Fruit fly (Drosophila melanogaster) whole organism, prepupa: ENCODE measurements around the gene Blos3.

Experiments used
- Blimp-1 ChIP-seq: fragments of 200-800 bp; sonication (Bioruptor generic); optimal IDR thresholded peaks from 3 replicates; lab custom pipeline; 2017; ENCODE audit warnings: missing biosample characterization, missing genetic modification characterization, mild to moderate bottlenecking, moderate library complexity, missing genetic modification reagents
- CG11294 ChIP-seq: fragments of 200-800 bp; sonication (Bioruptor generic); IDR thresholded peaks from 2 replicates; pipeline ENCODE4 v1.3.6; 2022; ENCODE audit warnings: missing biosample characterization, missing genetic modification characterization
- CG11762 ChIP-seq: fragments of 200-800 bp; sonication (Bioruptor generic); optimal IDR thresholded peaks from 3 replicates; lab custom pipeline; 2016; ENCODE audit warnings: missing biosample characterization, missing genetic modification characterization; ENCODE audit not compliant: insufficient read depth
- CG11902 ChIP-seq: fragments of 200-800 bp; sonication (Bioruptor generic); optimal IDR thresholded peaks from 3 replicates; lab custom pipeline; 2016; ENCODE audit warnings: missing biosample characterization, missing genetic modification characterization
- CG15336 ChIP-seq: fragments of 200-800 bp; sonication (Bioruptor generic); IDR thresholded peaks from 2 replicates; pipeline ENCODE4 v1.3.6; 2022; ENCODE audit warnings: missing biosample characterization, missing genetic modification characterization
- CG1621 ChIP-seq: fragments of 200-800 bp; sonication (Bioruptor generic); optimal IDR thresholded peaks from 3 replicates; lab custom pipeline; 2018; ENCODE audit warnings: missing biosample characterization, mild to moderate bottlenecking, missing genetic modification characterization
- CG3032 ChIP-seq: fragments of 200-800 bp; optimal IDR thresholded peaks from 2 replicates; lab custom pipeline; 2019; ENCODE audit warnings: missing biosample characterization, mild to moderate bottlenecking, missing genetic modification characterization, moderate library complexity
- CG31627 ChIP-seq: fragments of 200-800 bp; sonication (Bioruptor generic); optimal IDR thresholded peaks from 3 replicates; lab custom pipeline; 2016; ENCODE audit warnings: missing biosample characterization, missing genetic modification characterization
- CG32006 ChIP-seq: fragments of 200-800 bp; sonication (Bioruptor generic); optimal IDR thresholded peaks from 3 replicates; lab custom pipeline; 2017; ENCODE audit warnings: missing biosample characterization, mild to moderate bottlenecking, missing genetic modification characterization
- CG3919 ChIP-seq: fragments of 200-800 bp; sonication (Bioruptor generic); optimal IDR thresholded peaks from 3 replicates; lab custom pipeline; 2016; ENCODE audit warnings: missing biosample characterization, missing genetic modification characterization
- CG4318 ChIP-seq: fragments of 200-800 bp; sonication (Bioruptor generic); optimal IDR thresholded peaks from 3 replicates; lab custom pipeline; 2017; ENCODE audit warnings: missing biosample characterization, mild to moderate bottlenecking, missing genetic modification characterization
- CG6276 ChIP-seq: fragments of 200-800 bp; sonication (Bioruptor generic); optimal IDR thresholded peaks from 2 replicates; lab custom pipeline; 2017; ENCODE audit warnings: missing biosample characterization, mild to moderate bottlenecking, missing genetic modification characterization
- CG7368 ChIP-seq: fragments of 200-800 bp; sonication (Bioruptor generic); optimal IDR thresholded peaks from 3 replicates; lab custom pipeline; 2016; ENCODE audit warnings: missing biosample characterization, missing genetic modification characterization
- CG8119 ChIP-seq: fragments of 200-800 bp; sonication (Bioruptor generic); IDR thresholded peaks from 3 replicates; pipeline ENCODE4 v1.3.6; 2022; ENCODE audit warnings: missing biosample characterization, missing genetic modification characterization
- CG8319 ChIP-seq: fragments of 200-800 bp; sonication (Bioruptor generic); optimal IDR thresholded peaks from 3 replicates; lab custom pipeline; 2016; ENCODE audit warnings: missing biosample characterization, missing genetic modification characterization
- CG9139 ChIP-seq: fragments of 200-800 bp; sonication (Bioruptor generic); optimal IDR thresholded peaks from 3 replicates; lab custom pipeline; 2017; ENCODE audit warnings: missing biosample characterization, mild to moderate bottlenecking, missing genetic modification characterization
- Eip75B ChIP-seq: fragments of 200-800 bp; sonication (Bioruptor generic); optimal IDR thresholded peaks from 3 replicates; lab custom pipeline; 2016; ENCODE audit warnings: missing biosample characterization, missing genetic modification characterization
- Eip93F ChIP-seq: fragments of 200-800 bp; sonication (Bioruptor generic); optimal IDR thresholded peaks from 2 replicates; lab custom pipeline; 2016; ENCODE audit warnings: missing biosample characterization, mild to moderate bottlenecking, missing genetic modification characterization
- Ets21C ChIP-seq: fragments of 200-800 bp; sonication (Bioruptor generic); optimal IDR thresholded peaks from 3 replicates; lab custom pipeline; 2016; ENCODE audit warnings: missing biosample characterization, missing genetic modification characterization
- Gug ChIP-seq: fragments of 200-800 bp; sonication (Bioruptor generic); IDR thresholded peaks from 2 replicates; pipeline ENCODE4 v1.3.6; 2022; ENCODE audit warnings: missing biosample characterization, missing genetic modification characterization
- Hr38 ChIP-seq: sonication (Bioruptor generic); optimal IDR thresholded peaks from 2 replicates; lab custom pipeline; 2016; ENCODE audit warnings: missing biosample characterization, missing genetic modification characterization
- Hr39 ChIP-seq: fragments of 200-800 bp; sonication (Bioruptor generic); optimal IDR thresholded peaks from 2 replicates; lab custom pipeline; 2016; ENCODE audit warnings: missing biosample characterization, missing genetic modification characterization
- Hr4 ChIP-seq: fragments of 200-800 bp; sonication (Bioruptor generic); optimal IDR thresholded peaks from 3 replicates; lab custom pipeline; 2016; ENCODE audit warnings: missing biosample characterization, missing genetic modification characterization
- Lpt ChIP-seq: fragments of 200-800 bp; sonication (Bioruptor generic); optimal IDR thresholded peaks from 3 replicates; lab custom pipeline; 2016; ENCODE audit warnings: missing biosample characterization, missing genetic modification characterization
- Met ChIP-seq: fragments of 200-800 bp; sonication (Bioruptor generic); optimal IDR thresholded peaks from 3 replicates; lab custom pipeline; 2016; ENCODE audit warnings: missing biosample characterization, missing genetic modification characterization
- OdsH ChIP-seq: fragments of 200-800 bp; sonication (Bioruptor generic); optimal IDR thresholded peaks from 3 replicates; lab custom pipeline; 2016; ENCODE audit warnings: missing biosample characterization, missing genetic modification characterization
- Smox ChIP-seq: fragments of 200-800 bp; sonication (Bioruptor generic); optimal IDR thresholded peaks from 3 replicates; lab custom pipeline; 2016; ENCODE audit warnings: missing biosample characterization, missing genetic modification characterization
- Sox14 ChIP-seq: fragments of 200-800 bp; sonication (Bioruptor generic); optimal IDR thresholded peaks from 3 replicates; lab custom pipeline; 2016; ENCODE audit warnings: missing biosample characterization, missing genetic modification characterization
- Sox15 ChIP-seq: fragments of 200-800 bp; sonication (Bioruptor generic); optimal IDR thresholded peaks from 3 replicates; lab custom pipeline; 2016; ENCODE audit warnings: missing biosample characterization, missing genetic modification characterization
- acj6 ChIP-seq: fragments of 200-800 bp; sonication (Bioruptor generic); optimal IDR thresholded peaks from 3 replicates; lab custom pipeline; 2016; ENCODE audit warnings: missing biosample characterization, missing genetic modification characterization
- cyc ChIP-seq: fragments of 200-800 bp; sonication (Bioruptor generic); optimal IDR thresholded peaks from 3 replicates; lab custom pipeline; 2016; ENCODE audit warnings: missing biosample characterization, missing genetic modification characterization
- dac ChIP-seq: fragments of 200-800 bp; sonication (Bioruptor generic); optimal IDR thresholded peaks from 2 replicates; lab custom pipeline; 2017; ENCODE audit warnings: missing biosample characterization, mild to moderate bottlenecking, missing genetic modification characterization
- esn ChIP-seq: fragments of 200-800 bp; sonication (Bioruptor generic); optimal IDR thresholded peaks from 2 replicates; lab custom pipeline; 2016; ENCODE audit warnings: missing biosample characterization, mild to moderate bottlenecking, missing genetic modification characterization, moderate library complexity
- pdm3 ChIP-seq: fragments of 200-800 bp; sonication (Bioruptor generic); optimal IDR thresholded peaks from 3 replicates; lab custom pipeline; 2016; ENCODE audit warnings: missing biosample characterization, missing genetic modification characterization
- salr ChIP-seq, 2 experiments: fragments of 200-800 bp; sonication (Bioruptor generic); optimal IDR thresholded peaks; 3 replicates each; lab custom pipeline; 2016 to 2018; ENCODE audit warnings: missing biosample characterization in 2 of 2, missing genetic modification characterization in 2 of 2, mild to moderate bottlenecking in 1 of 2
- spab ChIP-seq: fragments of 200-800 bp; sonication (Bioruptor generic); optimal IDR thresholded peaks from 2 replicates; lab custom pipeline; 2017; ENCODE audit warnings: missing biosample characterization, mild to moderate bottlenecking, missing genetic modification characterization, missing genetic modification reagents
- svp ChIP-seq: fragments of 200-800 bp; sonication (Bioruptor generic); peaks from one replicate; lab custom pipeline; 2016; ENCODE audit warnings: missing biosample characterization, missing genetic modification characterization
- vri ChIP-seq: fragments of 200-800 bp; sonication (Bioruptor generic); optimal IDR thresholded peaks from 3 replicates; lab custom pipeline; 2016; ENCODE audit warnings: missing biosample characterization, mild to moderate bottlenecking, missing genetic modification characterization

Blos3 gene

dm6 chr3L:18848436-18848835 lies 21.6 kb upstream of the Blos3 start (continued):
- no peak for TF ChIP-seq CG11294
- TF ChIP-seq CG1621 (tag; lab: Kevin White, UChicago): no peak
- peak; percentile 66 for TF ChIP-seq pdm3 (GFP tag; lab: Kevin White, UChicago)
- TF ChIP-seq Ets21C (GFP tag; lab: Kevin White, UChicago): no peak
- peak; percentile 63 for TF ChIP-seq CG31627 (GFP tag; lab: Kevin White, UChicago)
- no peak for TF ChIP-seq Sox14 (GFP tag; lab: Kevin White, UChicago)
- TF ChIP-seq spab (GFP tag; lab: Kevin White, UChicago): no peak
- peak; percentile 43 for TF ChIP-seq OdsH
- peak; percentile 13 for TF ChIP-seq CG7368
- TF ChIP-seq Eip75B (GFP tag; lab: Kevin White, UChicago): peak; percentile 44
- TF ChIP-seq CG3032 (tag; lab: Kevin White, UChicago): peak; percentile 39
- no peak for TF ChIP-seq CG32006
- TF ChIP-seq Met: peak; percentile 46
- TF ChIP-seq Blimp-1: no peak
- peak; percentile 1 for TF ChIP-seq Eip93F (GFP tag; lab: Kevin White, UChicago)
- TF ChIP-seq CG11902 (GFP tag; lab: Kevin White, UChicago): no peak
- no peak for TF ChIP-seq CG15336 (GFP tag; lab: Robert Waterston, UW)
- no peak for TF ChIP-seq CG8119
- peak; percentile 59 for TF ChIP-seq cyc (GFP tag; lab: Kevin White, UChicago)

- TF ChIP-seq Blimp-1: no peak
- no peak for TF ChIP-seq esn
- TF ChIP-seq Gug (GFP tag; lab: Robert Waterston, UW): no peak
- TF ChIP-seq vri (GFP tag; lab: Kevin White, UChicago): no peak
- TF ChIP-seq CG32006: no peak
- TF ChIP-seq CG11762: no peak
- no peak for TF ChIP-seq CG6276
- TF ChIP-seq CG9139 (GFP tag; lab: Kevin White, UChicago): no peak
- TF ChIP-seq Hr39: no peak
- TF ChIP-seq salr (GFP tag; optimal IDR thresholded peaks at IDR 0.05; lab: Kevin White, UChicago): no peak
- no peak for TF ChIP-seq Hr38 (GFP tag; lab: Kevin White, UChicago)
- no peak for TF ChIP-seq svp
- TF ChIP-seq CG8319 (GFP tag; lab: Kevin White, UChicago): no peak
Measured at dm6 chr3L:18852223-18852622, 17.8 kb upstream of the Blos3 start.

dm6 chr3L:18853439-18853838 lies 16.6 kb upstream of the Blos3 start:
- no peak for TF ChIP-seq Hr4 (GFP tag; lab: Kevin White, UChicago)
- TF ChIP-seq CG4318: no peak
- TF ChIP-seq Smox (GFP tag; lab: Kevin White, UChicago): no peak
- TF ChIP-seq dac (GFP tag; lab: Kevin White, UChicago): no peak
- no peak for TF ChIP-seq CG32006
- no peak for TF ChIP-seq pdm3 (GFP tag; lab: Kevin White, UChicago)
- TF ChIP-seq CG3919: no peak
- TF ChIP-seq Hr39: no peak
- TF ChIP-seq Sox15 (GFP tag; lab: Kevin White, UChicago): no peak
- no peak for TF ChIP-seq CG6276

- TF ChIP-seq Gug (GFP tag; lab: Robert Waterston, UW) (no peak), CG3032 (tag; lab: Kevin White, UChicago) (no peak), Lpt (no peak), acj6 (no peak), CG4318 (no peak)
Measured at dm6 chr3L:18854412-18854811, 15.6 kb upstream of the Blos3 start.
